Worm (Caenorhabditis elegans) whole organism, early embryonic: Measurements from ENCODE around the gene hpr-17.

Experiments
- B0310.2 ChIP-seq: sonication (generic microtip); optimal IDR thresholded peaks from 2 replicates; lab custom pipeline; 2016; ENCODE audit warnings: mild to moderate bottlenecking, missing genetic modification characterization, missing compliant biosample characterization
- F13C5.2 ChIP-seq: sonication (generic microtip); optimal IDR thresholded peaks from 2 replicates; lab custom pipeline; 2017; ENCODE audit warnings: mild to moderate bottlenecking, missing genetic modification characterization, inconsistent platforms, missing compliant biosample characterization
- aly-1 ChIP-seq: sonication (generic microtip); optimal IDR thresholded peaks from 2 replicates; lab custom pipeline; 2016; ENCODE audit warnings: missing genetic modification characterization, missing compliant biosample characterization
- ama-1 ChIP-seq: fragments of 150-350 bp; optimal IDR thresholded peaks from 2 replicates; lab custom pipeline; 2014
- ceh-13 ChIP-seq: fragments of 200-800 bp; sonication (Bioruptor generic); optimal IDR thresholded peaks from 2 replicates; lab custom pipeline; 2018; ENCODE audit warnings: mild to moderate bottlenecking, missing genetic modification characterization, missing compliant biosample characterization
- ceh-36 ChIP-seq: sonication (generic microtip); optimal IDR thresholded peaks from 2 replicates; lab custom pipeline; 2016; ENCODE audit warnings: missing genetic modification characterization, inconsistent platforms, missing compliant biosample characterization
- ets-7 ChIP-seq: sonication (generic microtip); optimal IDR thresholded peaks from 2 replicates; lab custom pipeline; 2016; ENCODE audit warnings: missing genotype, missing genetic modification characterization, missing compliant biosample characterization
- flt-1 ChIP-seq: fragments of 200-800 bp; sonication (Bioruptor generic); IDR thresholded peaks from 2 replicates; pipeline ENCODE4 v1.3.6; 2022; ENCODE audit warnings: missing genetic modification characterization, missing compliant biosample characterization
- hmbx-1 ChIP-seq: sonication (generic microtip); optimal IDR thresholded peaks from 2 replicates; lab custom pipeline; 2016; ENCODE audit warnings: mild to moderate bottlenecking, missing genetic modification characterization, missing compliant biosample characterization
- hmg-4 ChIP-seq: fragments of 200-800 bp; sonication (Bioruptor generic); optimal IDR thresholded peaks from 2 replicates; lab custom pipeline; 2018; ENCODE audit warnings: mild to moderate bottlenecking, missing genetic modification characterization, missing compliant biosample characterization
- hnd-1 ChIP-seq: sonication (generic microtip); optimal IDR thresholded peaks from 2 replicates; lab custom pipeline; 2016; ENCODE audit warnings: missing genetic modification characterization, missing compliant biosample characterization
- pes-1 ChIP-seq: fragments of 200-800 bp; sonication (Bioruptor generic); IDR thresholded peaks from 2 replicates; pipeline ENCODE4 v1.3.6; 2022; ENCODE audit warnings: missing genetic modification reagents, missing genetic modification characterization, missing compliant biosample characterization
- scrt-1 ChIP-seq: fragments of 200-800 bp; sonication (Bioruptor generic); IDR thresholded peaks from 2 replicates; pipeline ENCODE4 v1.3.6; 2022; ENCODE audit warnings: missing genetic modification characterization, missing compliant biosample characterization
- sea-1 ChIP-seq: fragments of 200-800 bp; sonication (Bioruptor generic); conservative IDR thresholded peaks from 2 replicates; pipeline ENCODE4 v1.3.6; 2022; ENCODE audit warnings: missing genetic modification characterization, missing compliant biosample characterization
- tbx-11 ChIP-seq: fragments of 200-800 bp; sonication (Bioruptor generic); IDR thresholded peaks from 2 replicates; pipeline ENCODE4 v1.3.6; 2022; ENCODE audit warnings: missing genetic modification characterization, missing compliant biosample characterization
- tbx-37 ChIP-seq: fragments of 200-800 bp; sonication (Bioruptor generic); conservative IDR thresholded peaks from 2 replicates; pipeline ENCODE4 v1.3.6; 2022; ENCODE audit warnings: missing genetic modification reagents, missing genetic modification characterization, missing compliant biosample characterization
- tra-4 ChIP-seq: sonication (generic microtip); optimal IDR thresholded peaks from 2 replicates; lab custom pipeline; 2017; ENCODE audit warnings: missing genetic modification characterization, missing compliant biosample characterization

hpr-17 gene

DNA sequence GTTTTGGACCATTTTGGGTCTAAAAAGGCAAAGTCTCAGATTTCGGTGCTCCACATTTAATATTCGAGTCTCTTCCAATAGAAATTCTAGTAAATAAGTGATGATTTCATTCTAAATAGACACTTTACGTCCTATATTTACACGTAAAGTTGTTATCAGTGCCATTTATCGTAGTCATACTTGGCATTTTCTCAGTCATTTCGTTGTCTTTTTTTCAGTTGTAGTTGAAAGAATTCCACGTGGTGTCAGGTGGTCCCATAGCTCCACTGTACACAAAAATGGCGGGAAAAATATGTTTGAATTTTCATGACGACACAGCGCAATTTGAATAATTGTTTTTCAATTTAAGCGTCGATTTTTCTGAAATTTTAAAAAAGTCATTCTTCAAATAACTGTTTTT is 33.6 kb upstream of the hpr-17 start:
- no peak for TF ChIP-seq aly-1 (tag; lab: Kevin White, UChicago)
- TF ChIP-seq ceh-13 (GFP tag; lab: Kevin White, UChicago) = no peak
- TF ChIP-seq tbx-37 (GFP tag; lab: Robert Waterston, UW) = no peak

ce11 chrII:13189363-13189762 is 32.5 kb upstream of the hpr-17 start:
- TF ChIP-seq tbx-11 (GFP tag; lab: Robert Waterston, UW) (no peak), ama-1 (lab: Kevin White, UChicago) (no peak), ets-7 (tag; lab: Kevin White, UChicago) (no peak), pes-1 (no peak), F13C5.2 (tag; lab: Kevin White, UChicago) (no peak), hnd-1 (no peak), hmbx-1 (tag; lab: Kevin White, UChicago) (no peak), aly-1 (tag; lab: Kevin White, UChicago) (no peak), tbx-37 (GFP tag; lab: Robert Waterston, UW) (no peak), hmg-4 (GFP tag; lab: Kevin White, UChicago) (no peak), ceh-13 (GFP tag; lab: Kevin White, UChicago) (no peak), sea-1 (GFP tag; lab: Robert Waterston, UW) (no peak), B0310.2 (tag; lab: Kevin White, UChicago) (no peak), ceh-36 (tag; lab: Kevin White, UChicago) (no peak), flt-1 (GFP tag; lab: Robert Waterston, UW) (no peak), scrt-1 (GFP tag; lab: Robert Waterston, UW) (no peak), tra-4 (tag; lab: Kevin White, UChicago) (no peak)

ce11 chrII:13188084-13188483 is 31.2 kb upstream of the hpr-17 start:
- TF ChIP-seq ceh-36 (tag; lab: Kevin White, UChicago) (no peak), tra-4 (tag; lab: Kevin White, UChicago) (no peak), hmbx-1 (tag; lab: Kevin White, UChicago) (no peak), scrt-1 (GFP tag; lab: Robert Waterston, UW) (no peak), flt-1 (GFP tag; lab: Robert Waterston, UW) (no peak), hnd-1 (no peak), hmg-4 (GFP tag; lab: Kevin White, UChicago) (no peak), ets-7 (tag; lab: Kevin White, UChicago) (no peak), aly-1 (tag; lab: Kevin White, UChicago) (no peak), tbx-37 (GFP tag; lab: Robert Waterston, UW) (no peak), tbx-11 (GFP tag; lab: Robert Waterston, UW) (no peak), F13C5.2 (tag; lab: Kevin White, UChicago) (no peak), ama-1 (lab: Kevin White, UChicago) (no peak), sea-1 (GFP tag; lab: Robert Waterston, UW) (no peak)

DNA sequence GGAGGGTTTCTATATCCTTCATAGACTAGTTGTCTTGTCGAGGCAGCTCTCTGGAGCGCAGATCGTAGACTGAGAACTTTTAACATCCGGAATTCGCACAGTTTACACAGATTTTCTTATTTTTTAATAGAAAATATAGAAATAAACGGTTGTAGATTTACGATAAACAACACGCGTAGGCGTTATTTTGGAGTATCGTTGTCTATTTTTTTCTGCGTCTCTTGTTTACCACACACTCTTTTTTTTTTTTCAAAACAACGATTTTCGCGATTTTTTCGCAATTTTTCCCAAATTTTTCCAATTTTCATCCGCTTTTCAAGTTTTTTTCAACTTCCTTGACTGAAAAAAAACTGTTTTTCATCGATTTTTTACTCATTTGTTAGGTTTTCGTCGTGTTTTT is 30.3 kb upstream of the hpr-17 start, which contains the start of gene mecr-1:
TSS of gene mecr-1 (minus strand) at position 127 of the 400 bp plus-strand sequence.
- TF ChIP-seq pes-1 (no peak), ets-7 (tag; lab: Kevin White, UChicago) (no peak), hmg-4 (GFP tag; lab: Kevin White, UChicago) (no peak), tbx-37 (GFP tag; lab: Robert Waterston, UW) (no peak), tra-4 (tag; lab: Kevin White, UChicago) (no peak), tbx-11 (GFP tag; lab: Robert Waterston, UW) (no peak), scrt-1 (GFP tag; lab: Robert Waterston, UW) (no peak), F13C5.2 (tag; lab: Kevin White, UChicago) (no peak)

DNA sequence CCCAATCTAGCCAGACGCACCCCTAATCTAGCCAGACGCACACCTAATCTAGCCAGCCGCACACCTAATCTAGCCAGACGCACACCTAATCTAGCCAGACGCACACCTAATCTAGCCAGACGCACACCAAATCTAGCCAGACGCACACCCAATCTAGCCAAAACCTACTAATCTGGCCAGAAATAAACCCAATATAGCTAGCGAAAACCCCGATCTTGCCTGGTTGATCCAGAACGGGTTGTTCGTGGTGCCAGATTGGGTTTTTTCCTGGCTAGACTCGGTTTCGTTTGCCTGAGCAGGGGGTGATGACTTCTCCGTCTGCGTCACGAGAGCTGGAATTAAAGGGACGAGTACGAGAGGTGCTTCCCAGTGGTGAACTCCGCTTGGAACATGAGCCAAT is 27.3 kb upstream of the hpr-17 start, which contains the start of gene W09H1.3:
TSS of gene W09H1.3 (plus strand) at position 301 of the 400 bp plus-strand sequence.
- TF ChIP-seq ceh-13 (GFP tag; lab: Kevin White, UChicago) (no peak), sea-1 (GFP tag; lab: Robert Waterston, UW) (no peak), tra-4 (tag; lab: Kevin White, UChicago) (no peak), ama-1 (lab: Kevin White, UChicago) (no peak), flt-1 (GFP tag; lab: Robert Waterston, UW) (no peak), ets-7 (tag; lab: Kevin White, UChicago) (no peak)

DNA sequence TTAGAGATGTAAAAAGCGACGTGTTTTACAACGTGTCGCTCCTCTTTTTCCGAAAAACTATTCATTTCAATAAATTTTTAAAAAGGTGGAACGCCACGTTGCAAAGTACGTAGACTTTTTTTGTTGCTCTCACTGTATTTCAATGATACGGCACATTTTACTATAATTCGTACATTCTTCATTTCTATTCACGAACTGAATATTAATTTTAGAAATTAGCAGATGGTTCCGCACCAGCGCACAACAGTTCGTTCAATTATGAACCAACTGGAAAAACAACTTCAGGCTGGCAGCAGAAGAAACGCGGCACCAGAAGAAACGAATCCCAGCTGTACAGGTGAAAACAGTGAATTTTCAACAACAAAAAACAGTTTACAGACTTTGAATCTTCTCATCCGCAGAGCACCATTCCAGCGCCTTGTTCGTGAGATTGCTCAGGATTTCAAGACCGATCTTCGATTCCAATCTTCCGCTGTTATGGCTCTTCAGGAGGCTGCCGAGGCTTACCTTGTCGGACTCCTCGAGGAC is 26.4 kb upstream of the hpr-17 start, which contains the start of the genes W09H1.4 and his-73:
TSS of gene W09H1.4 (plus strand) at position 301 of the 528 bp plus-strand sequence.
TSS of gene his-73 (plus strand) at position 478 of the 528 bp plus-strand sequence.
- no peak for TF ChIP-seq ceh-13 (GFP tag; lab: Kevin White, UChicago)
- no peak for TF ChIP-seq hnd-1
- TF ChIP-seq F13C5.2 (tag; lab: Kevin White, UChicago) = no peak
- TF ChIP-seq scrt-1 (GFP tag; lab: Robert Waterston, UW) = no peak
- no peak for TF ChIP-seq tbx-11 (GFP tag; lab: Robert Waterston, UW)
- no peak for TF ChIP-seq tra-4 (tag; lab: Kevin White, UChicago)
- TF ChIP-seq ama-1 (lab: Kevin White, UChicago) = no peak
- TF ChIP-seq sea-1 (GFP tag; lab: Robert Waterston, UW) = no peak
- TF ChIP-seq hmbx-1 (tag; lab: Kevin White, UChicago) = no peak

DNA sequence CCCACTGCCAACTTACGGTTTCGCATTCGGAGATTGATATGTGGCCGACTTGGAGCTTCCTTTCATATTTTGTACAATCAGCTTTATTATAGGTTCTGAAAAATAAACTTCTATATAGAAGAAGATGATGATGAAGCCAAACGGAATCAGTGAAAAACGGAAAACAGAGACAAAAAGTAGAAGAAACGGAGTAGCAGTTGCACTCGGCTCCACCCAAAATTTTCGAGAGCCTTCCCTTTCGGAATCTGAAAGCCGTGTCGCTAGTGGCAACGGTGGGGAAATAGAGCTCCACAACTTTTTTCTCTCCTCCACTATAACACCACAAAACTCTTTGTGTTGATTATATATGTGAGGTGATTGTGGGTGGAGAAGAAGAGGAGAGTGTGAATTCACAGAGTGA is 24.6 kb upstream of the hpr-17 start, which contains the start of gene W09H1.1:
TSS of gene W09H1.1 (minus strand) at position 101 of the 400 bp plus-strand sequence.
- TF ChIP-seq tbx-37 (GFP tag; lab: Robert Waterston, UW) (no peak), tra-4 (tag; lab: Kevin White, UChicago) (no peak), tbx-11 (GFP tag; lab: Robert Waterston, UW) (no peak), sea-1 (GFP tag; lab: Robert Waterston, UW) (no peak), aly-1 (tag; lab: Kevin White, UChicago) (no peak), hmbx-1 (tag; lab: Kevin White, UChicago) (no peak), F13C5.2 (tag; lab: Kevin White, UChicago) (no peak), B0310.2 (tag; lab: Kevin White, UChicago) (no peak), ceh-13 (GFP tag; lab: Kevin White, UChicago) (no peak), ama-1 (lab: Kevin White, UChicago) (no peak), hnd-1 (no peak), flt-1 (GFP tag; lab: Robert Waterston, UW) (no peak), ets-7 (tag; lab: Kevin White, UChicago) (no peak), pes-1 (no peak), ceh-36 (tag; lab: Kevin White, UChicago) (no peak)
